Worm (Caenorhabditis elegans) whole organism, midembryonic: ENCODE results near the gene F56H9.6.

Source experiments
- T22C8.4 ChIP-seq: fragments of 200-800 bp; sonication (Bioruptor generic); IDR thresholded peaks from 2 replicates; pipeline ENCODE4 v1.3.6; 2022; ENCODE audit warnings: missing genetic modification characterization, missing compliant biosample characterization
- cog-1 ChIP-seq: sonication (generic microtip); optimal IDR thresholded peaks from 2 replicates; lab custom pipeline; 2016; ENCODE audit warnings: missing genetic modification characterization, missing compliant biosample characterization
- flt-1 ChIP-seq: fragments of 200-800 bp; sonication (Bioruptor generic); IDR thresholded peaks from 2 replicates; pipeline ENCODE4 v1.3.6; 2022; ENCODE audit warnings: missing genetic modification characterization, missing compliant biosample characterization
- klf-2 ChIP-seq: fragments of 200-800 bp; sonication (Bioruptor generic); conservative IDR thresholded peaks from 2 replicates; pipeline ENCODE4 v1.3.6; 2022; ENCODE audit warnings: missing genetic modification reagents, missing genetic modification characterization, missing compliant biosample characterization
- med-1 ChIP-seq: sonication (generic microtip); optimal IDR thresholded peaks from 2 replicates; lab custom pipeline; 2017; ENCODE audit warnings: missing genetic modification characterization, mild to moderate bottlenecking, missing compliant biosample characterization, antibody characterized with exemption, missing genetic modification reagents; ENCODE audit not compliant: insufficient read depth
- ref-1 ChIP-seq: fragments of 200-800 bp; sonication (Bioruptor generic); conservative IDR thresholded peaks from 2 replicates; pipeline ENCODE4 v1.3.6; 2022; ENCODE audit warnings: missing genetic modification reagents, missing genetic modification characterization, missing compliant biosample characterization
- tab-1 ChIP-seq: fragments of 200-800 bp; sonication (Bioruptor generic); IDR thresholded peaks from 2 replicates; pipeline ENCODE4 v1.3.6; 2022; ENCODE audit warnings: missing genetic modification characterization, missing compliant biosample characterization
- ztf-23 ChIP-seq: fragments of 200-800 bp; sonication (Bioruptor generic); IDR thresholded peaks from 2 replicates; pipeline ENCODE4 v1.3.6; 2022; ENCODE audit warnings: missing genetic modification reagents, missing genetic modification characterization, missing compliant biosample characterization
- ztf-29 ChIP-seq: fragments of 200-800 bp; sonication (Bioruptor generic); IDR thresholded peaks from 2 replicates; pipeline ENCODE4 v1.3.6; 2022; ENCODE audit warnings: missing genetic modification reagents, missing genetic modification characterization, missing compliant biosample characterization

- TF ChIP-seq med-1 (GFP tag; lab: Kevin White, UChicago) (no peak), ztf-23 (no peak), T22C8.4 (GFP tag; lab: Robert Waterston, UW) (no peak), flt-1 (GFP tag; lab: Robert Waterston, UW) (no peak), cog-1 (tag; lab: Kevin White, UChicago) (no peak), tab-1 (GFP tag; lab: Robert Waterston, UW) (no peak), klf-2 (GFP tag; lab: Robert Waterston, UW) (no peak), ref-1 (GFP tag; lab: Robert Waterston, UW) (no peak), ztf-29 (no peak)
Measured at ce11 chrV:12673745-12674144, 44.1 kb upstream of the F56H9.6 start.
